Fruit fly (Drosophila melanogaster) whole organism, embryonic: ENCODE results near the gene Rpp30.
A peak's percentile ranks its signal among the peaks of the same experiment; 100 is the strongest.

ENCODE experiments used
- Abd-B ChIP-seq: fragments of 200-800 bp; sonication (Bioruptor generic); optimal IDR thresholded peaks from 2 replicates; lab custom pipeline; 2018; ENCODE audit warnings: missing biosample characterization, mild to moderate bottlenecking, missing genetic modification characterization, moderate library complexity
- B-H1 ChIP-seq: fragments of 200-800 bp; sonication (Bioruptor generic); IDR thresholded peaks from 3 replicates; pipeline ENCODE4 v1.3.6; 2022; ENCODE audit warnings: missing biosample characterization, missing genetic modification characterization
- CG10431 ChIP-seq: fragments of 200-800 bp; sonication (Bioruptor generic); optimal IDR thresholded peaks from 3 replicates; lab custom pipeline; 2018; ENCODE audit warnings: missing biosample characterization, mild to moderate bottlenecking, missing genetic modification characterization
- CG10565 ChIP-seq: fragments of 200-800 bp; sonication (Bioruptor generic); optimal IDR thresholded peaks from 3 replicates; lab custom pipeline; 2016; ENCODE audit warnings: missing biosample characterization, mild to moderate bottlenecking, missing genetic modification characterization
- CG10979 ChIP-seq: fragments of 200-800 bp; sonication (Bioruptor generic); optimal IDR thresholded peaks from 2 replicates; lab custom pipeline; 2018; ENCODE audit warnings: missing biosample characterization, mild to moderate bottlenecking, missing genetic modification characterization, moderate library complexity
- CG11093 ChIP-seq: fragments of 200-800 bp; sonication (Bioruptor generic); IDR thresholded peaks from 3 replicates; pipeline ENCODE4 v1.3.6; 2022; ENCODE audit warnings: missing biosample characterization, missing genetic modification characterization
- CG12942 ChIP-seq: fragments of 200-800 bp; sonication (Bioruptor generic); optimal IDR thresholded peaks from 3 replicates; lab custom pipeline; 2016; ENCODE audit warnings: missing biosample characterization, missing genetic modification characterization
- CG13624 ChIP-seq: fragments of 200-800 bp; sonication (Bioruptor generic); optimal IDR thresholded peaks from 2 replicates; lab custom pipeline; 2016; ENCODE audit warnings: missing biosample characterization, missing genetic modification characterization
- CG13894 ChIP-seq: fragments of 200-800 bp; sonication (Bioruptor generic); optimal IDR thresholded peaks from 3 replicates; lab custom pipeline; 2018; ENCODE audit warnings: missing biosample characterization, mild to moderate bottlenecking, missing genetic modification characterization, moderate library complexity
- CG14050 ChIP-seq: fragments of 200-800 bp; sonication (Bioruptor generic); IDR thresholded peaks from 3 replicates; pipeline ENCODE4 v1.3.6; 2022; ENCODE audit warnings: missing biosample characterization, missing genetic modification characterization
- CG17328 ChIP-seq: fragments of 200-800 bp; sonication (Bioruptor generic); IDR thresholded peaks from 2 replicates; pipeline ENCODE4 v1.3.6; 2022; ENCODE audit warnings: missing biosample characterization, missing genetic modification characterization
- CG17802 ChIP-seq: fragments of 200-800 bp; sonication (Bioruptor generic); optimal IDR thresholded peaks from 2 replicates; lab custom pipeline; 2018; ENCODE audit warnings: missing biosample characterization, mild to moderate bottlenecking, missing genetic modification characterization, moderate library complexity
- CG18262 ChIP-seq: fragments of 200-800 bp; optimal IDR thresholded peaks from 3 replicates; lab custom pipeline; 2019; ENCODE audit warnings: missing biosample characterization, mild to moderate bottlenecking, missing genetic modification characterization, moderate library complexity
- CG4328 ChIP-seq: fragments of 200-800 bp; sonication (Bioruptor generic); optimal IDR thresholded peaks from 3 replicates; lab custom pipeline; 2017; ENCODE audit warnings: missing biosample characterization, missing genetic modification reagents, missing genetic modification characterization
- CG4424 ChIP-seq: fragments of 200-800 bp; sonication (Bioruptor generic); optimal IDR thresholded peaks from 3 replicates; lab custom pipeline; 2016; ENCODE audit warnings: missing biosample characterization, missing genetic modification characterization
- CG4854 ChIP-seq: fragments of 200-800 bp; sonication (Bioruptor generic); optimal IDR thresholded peaks from 2 replicates; lab custom pipeline; 2016; ENCODE audit warnings: missing biosample characterization, missing genetic modification characterization, inconsistent platforms
- CG5953 ChIP-seq: fragments of 200-800 bp; sonication (Bioruptor generic); IDR thresholded peaks from 2 replicates; pipeline ENCODE4 v1.3.6; 2022; ENCODE audit warnings: missing biosample characterization, missing genetic modification characterization
- CG6689 ChIP-seq: fragments of 200-800 bp; sonication (Bioruptor generic); IDR thresholded peaks from 2 replicates; pipeline ENCODE4 v1.3.6; 2022; ENCODE audit warnings: missing biosample characterization, missing genetic modification characterization
- CG8089 ChIP-seq: fragments of 200-800 bp; sonication (Bioruptor generic); optimal IDR thresholded peaks from 3 replicates; lab custom pipeline; 2016; ENCODE audit warnings: missing biosample characterization, missing genetic modification characterization
- CG9609 ChIP-seq: fragments of 200-800 bp; sonication (Bioruptor generic); optimal IDR thresholded peaks from 3 replicates; lab custom pipeline; 2016; ENCODE audit warnings: missing biosample characterization, missing genetic modification characterization
- Chrac-16 ChIP-seq: fragments of 200-800 bp; sonication (Bioruptor generic); optimal IDR thresholded peaks from 3 replicates; lab custom pipeline; 2016; ENCODE audit warnings: missing biosample characterization, missing genetic modification characterization
- CoRest ChIP-seq: fragments of 200-800 bp; sonication (Bioruptor generic); optimal IDR thresholded peaks from 3 replicates; lab custom pipeline; 2018; ENCODE audit warnings: missing biosample characterization, mild to moderate bottlenecking, missing genetic modification characterization, moderate library complexity
- Dip2 ChIP-seq: fragments of 200-800 bp; sonication (Bioruptor generic); IDR thresholded peaks from 2 replicates; pipeline ENCODE4 v1.3.6; 2022; ENCODE audit warnings: missing biosample characterization, missing genetic modification characterization
- Hr3 ChIP-seq: fragments of 200-800 bp; sonication (Bioruptor generic); optimal IDR thresholded peaks from 3 replicates; lab custom pipeline; 2016; ENCODE audit warnings: missing biosample characterization, missing genetic modification characterization
- Hr39 ChIP-seq: fragments of >200 bp; optimal IDR thresholded peaks from 2 replicates; lab custom pipeline; 2017
- Med ChIP-seq: fragments of 200-800 bp; sonication (Bioruptor generic); peaks from one replicate; lab custom pipeline; 2016; ENCODE audit warnings: missing biosample characterization, missing genetic modification characterization, mild to moderate bottlenecking, inconsistent platforms, moderate library complexity
- Neu2 ChIP-seq: fragments of 200-800 bp; sonication (Bioruptor generic); optimal IDR thresholded peaks from 3 replicates; lab custom pipeline; 2016; ENCODE audit warnings: missing biosample characterization, missing genetic modification characterization, borderline replicate concordance
- Taf1 ChIP-seq: fragments of 200-800 bp; sonication (Bioruptor generic); IDR thresholded peaks from 2 replicates; pipeline ENCODE4 v1.3.6; 2022; ENCODE audit warnings: missing biosample characterization, missing genetic modification characterization
- Tbp ChIP-seq: fragments of >200 bp; optimal IDR thresholded peaks from 2 replicates; lab custom pipeline; 2018; ENCODE audit warnings: missing biosample characterization, missing genetic modification characterization
- YL-1 ChIP-seq: fragments of 200-800 bp; sonication (Bioruptor generic); optimal IDR thresholded peaks from 3 replicates; lab custom pipeline; 2017; ENCODE audit warnings: missing biosample characterization, mild to moderate bottlenecking, missing genetic modification characterization
- ac ChIP-seq: fragments of 200-800 bp; sonication (Bioruptor generic); optimal IDR thresholded peaks from 3 replicates; lab custom pipeline; 2017; ENCODE audit warnings: missing biosample characterization, mild to moderate bottlenecking, missing genetic modification characterization
- az2 ChIP-seq: fragments of 200-800 bp; sonication (Bioruptor generic); optimal IDR thresholded peaks from 3 replicates; lab custom pipeline; 2016; ENCODE audit warnings: missing biosample characterization, missing genetic modification characterization
- cwo ChIP-seq: fragments of 200-800 bp; sonication (Bioruptor generic); optimal IDR thresholded peaks from 3 replicates; lab custom pipeline; 2017; ENCODE audit warnings: missing biosample characterization, missing genetic modification characterization, mild to moderate bottlenecking, moderate library complexity, missing genetic modification reagents
- da ChIP-seq: fragments of 200-800 bp; sonication (Bioruptor generic); optimal IDR thresholded peaks from 2 replicates; lab custom pipeline; 2016; ENCODE audit warnings: missing biosample characterization, missing genetic modification characterization
- eyg ChIP-seq: fragments of 200-800 bp; sonication (Bioruptor generic); optimal IDR thresholded peaks from 3 replicates; lab custom pipeline; 2016; ENCODE audit warnings: missing biosample characterization, missing genetic modification characterization
- fd102C ChIP-seq: fragments of 200-800 bp; sonication (Bioruptor generic); optimal IDR thresholded peaks from 2 replicates; lab custom pipeline; 2018; ENCODE audit warnings: missing biosample characterization, mild to moderate bottlenecking, missing genetic modification characterization, moderate library complexity
- fd96Cb ChIP-seq: fragments of 200-800 bp; sonication (Bioruptor generic); optimal IDR thresholded peaks from 2 replicates; lab custom pipeline; 2018; ENCODE audit warnings: missing biosample characterization, mild to moderate bottlenecking, missing genetic modification characterization, moderate library complexity
- grau ChIP-seq: fragments of 200-800 bp; optimal IDR thresholded peaks from 3 replicates; lab custom pipeline; 2019; ENCODE audit warnings: missing biosample characterization, mild to moderate bottlenecking, missing genetic modification characterization, moderate library complexity
- her ChIP-seq: fragments of 200-800 bp; sonication (Bioruptor generic); optimal IDR thresholded peaks from 2 replicates; lab custom pipeline; 2016; ENCODE audit warnings: missing biosample characterization, missing genetic modification characterization
- ind ChIP-seq: fragments of 200-800 bp; sonication (Bioruptor generic); optimal IDR thresholded peaks from 3 replicates; lab custom pipeline; 2016; ENCODE audit warnings: missing biosample characterization, missing genetic modification characterization
- lov ChIP-seq, 2 experiments: fragments of 200-800 bp in 1 of 2; fragments of >200 bp in 1 of 2; sonication (Bioruptor generic) in 1 of 2; IDR thresholded peaks in 1 of 2; optimal IDR thresholded peaks in 1 of 2; 2 replicates in 1 of 2; 3 replicates in 1 of 2; pipeline versions ENCODE4 v1.3.6 to Lab custom; 2017 to 2022; ENCODE audit warnings: missing biosample characterization in 1 of 2, missing genetic modification characterization in 1 of 2
- mld ChIP-seq: fragments of 200-800 bp; sonication (Bioruptor generic); IDR thresholded peaks from 3 replicates; pipeline ENCODE4 v1.3.6; 2022; ENCODE audit warnings: missing biosample characterization, missing genetic modification characterization; ENCODE audit not compliant: partially characterized antibody
- peb ChIP-seq: fragments of 200-800 bp; sonication (Bioruptor generic); IDR thresholded peaks from 2 replicates; pipeline ENCODE4 v1.3.6; 2022; ENCODE audit warnings: missing biosample characterization, missing genetic modification characterization
- phol ChIP-seq: fragments of 200-800 bp; sonication (Bioruptor generic); optimal IDR thresholded peaks from 3 replicates; lab custom pipeline; 2018; ENCODE audit warnings: missing biosample characterization, mild to moderate bottlenecking, missing genetic modification characterization, moderate library complexity
- sc ChIP-seq, 3 experiments: fragments of >200 bp in 2 of 3; fragments of 200-800 bp in 1 of 3; sonication (Bioruptor generic) in 1 of 3; optimal IDR thresholded peaks; 2 replicates in 2 of 3; 3 replicates in 1 of 3; lab custom pipeline; 2017; ENCODE audit warnings: mild to moderate bottlenecking in 1 of 3, missing biosample characterization in 1 of 3, missing genetic modification characterization in 1 of 3, missing genetic modification reagents in 1 of 3
- slou ChIP-seq: fragments of 200-800 bp; sonication (Bioruptor generic); optimal IDR thresholded peaks from 3 replicates; lab custom pipeline; 2016; ENCODE audit warnings: missing biosample characterization, missing genetic modification characterization
- sug ChIP-seq: fragments of 200-800 bp; optimal IDR thresholded peaks from 2 replicates; lab custom pipeline; 2019; ENCODE audit warnings: missing biosample characterization, mild to moderate bottlenecking, missing genetic modification characterization, moderate library complexity
- tap ChIP-seq: fragments of 200-800 bp; optimal IDR thresholded peaks from 3 replicates; lab custom pipeline; 2019; ENCODE audit warnings: missing biosample characterization, mild to moderate bottlenecking, missing genetic modification characterization, moderate library complexity
- trem ChIP-seq: fragments of 200-800 bp; optimal IDR thresholded peaks from 3 replicates; lab custom pipeline; 2019; ENCODE audit warnings: missing biosample characterization, mild to moderate bottlenecking, missing genetic modification characterization, moderate library complexity
- zf30C ChIP-seq: fragments of 200-800 bp; sonication (Bioruptor generic); optimal IDR thresholded peaks from 3 replicates; lab custom pipeline; 2018; ENCODE audit warnings: missing biosample characterization, mild to moderate bottlenecking, missing genetic modification characterization

Rpp30 gene

dm6 chr2L:223351-223750 is 28.8 kb downstream of the Rpp30 start (continued):
- TF ChIP-seq fd102C (GFP tag; lab: Kevin White, UChicago) (peak; percentile 61), slou (peak; percentile 74), CG10431 (GFP tag; lab: Kevin White, UChicago) (no peak), CG4854 (peak; percentile 74), CG17802 (tag; lab: Kevin White, UChicago) (peak; percentile 70), CG9609 (GFP tag; lab: Kevin White, UChicago) (peak; percentile 84), B-H1 (GFP tag; lab: Robert Waterston, UW) (peak; percentile 87), CG10979 (tag; lab: Kevin White, UChicago) (peak; percentile 89), YL-1 (GFP tag; lab: Kevin White, UChicago) (no peak), lov (optimal IDR thresholded peaks at IDR 0.05; lab: Kevin White, UChicago) (no peak), lov (GFP tag; IDR thresholded peaks at IDR 0.05; lab: Robert Waterston, UW) (peak; percentile 96), her (GFP tag; lab: Kevin White, UChicago) (peak; percentile 59), CG17328 (peak; percentile 95), CG18262 (tag; lab: Kevin White, UChicago) (peak; percentile 89), Neu2 (peak; percentile 20), CG13624 (GFP tag; lab: Kevin White, UChicago) (peak; percentile 73), fd96Cb (tag; lab: Kevin White, UChicago) (peak; percentile 87), CG11093 (GFP tag; lab: Robert Waterston, UW) (peak; percentile 86), CG6689 (GFP tag; lab: Robert Waterston, UW) (peak; percentile 93), Med (GFP tag; lab: Kevin White, UChicago) (peak; percentile 97), CG5953 (peak; percentile 92), CoRest (peak; percentile 78), Tbp (GFP tag; lab: Kevin White, UChicago) (no peak), Chrac-16 (GFP tag; lab: Kevin White, UChicago) (peak; percentile 84), Abd-B (peak; percentile 83), CG14050 (peak; percentile 87), CG8089 (peak; percentile 82), az2 (GFP tag; lab: Kevin White, UChicago) (peak; percentile 87), mld (GFP tag; lab: Robert Waterston, UW) (no peak), sug (tag; lab: Kevin White, UChicago) (no peak), Hr3 (GFP tag; lab: Kevin White, UChicago) (peak; percentile 74), trem (tag; lab: Kevin White, UChicago) (peak; percentile 83), da (GFP tag; lab: Kevin White, UChicago) (no peak), Dip2 (GFP tag; lab: Robert Waterston, UW) (peak; percentile 39; the same call in 1 of the 2 replicates), ac (GFP tag; lab: Kevin White, UChicago) (peak; percentile 72), CG12942 (peak; percentile 69), CG4328 (GFP tag; lab: Kevin White, UChicago) (no peak), eyg (peak; percentile 80), CG13894 (tag; lab: Kevin White, UChicago) (no peak), CG10565 (GFP tag; lab: Kevin White, UChicago) (peak; percentile 67), Taf1 (GFP tag; lab: Robert Waterston, UW) (0 out of 2 replicates have a peak, but pooled peaks have one; percentile 16), Hr39 (lab: Kevin White, UChicago) (no peak), phol (peak; percentile 87), CG4424 (peak; percentile 93), cwo (GFP tag; lab: Kevin White, UChicago) (peak; percentile 54), tap (tag; lab: Kevin White, UChicago) (peak; percentile 76), ind (GFP tag; lab: Kevin White, UChicago) (peak; percentile 77), grau (tag; lab: Kevin White, UChicago) (peak; percentile 76), zf30C (GFP tag; lab: Kevin White, UChicago) (no peak), sc (optimal IDR thresholded peaks at IDR 0.05; lab: Kevin White, UChicago) (no peak), sc (GFP tag; optimal IDR thresholded peaks at IDR 0.05; lab: Kevin White, UChicago) (peak; percentile 84), peb (GFP tag; lab: Robert Waterston, UW) (peak; percentile 89)
